Worm (Caenorhabditis elegans) whole organism, late embryonic: ENCODE results near the gene F16B3.2.

Experiments
- fkh-10 ChIP-seq: fragments of 150-350 bp; optimal IDR thresholded peaks from 2 replicates; lab custom pipeline; 2014; ENCODE audit warnings: missing biosample characterization, missing genetic modification reagents, missing genetic modification characterization
- nfya-1 ChIP-seq: sonication (generic microtip); optimal IDR thresholded peaks from 2 replicates; lab custom pipeline; 2017; ENCODE audit warnings: missing genetic modification characterization, mild to moderate bottlenecking, missing compliant biosample characterization, antibody characterized with exemption, moderate library complexity

- no peak for TF ChIP-seq fkh-10 (GFP tag; lab: Kevin White, UChicago)
- TF ChIP-seq nfya-1 (tag; lab: Kevin White, UChicago) = no peak
Observed at ce11 chrV:1362027-1362426, 47.1 kb downstream of the F16B3.2 start.
